Fruit fly (Drosophila melanogaster) whole organism, embryonic: ENCODE measurements around the gene CG43052.

Experiments
- CG11560 ChIP-seq: fragments of 200-800 bp; sonication (Bioruptor generic); IDR thresholded peaks from 3 replicates; pipeline ENCODE4 v1.3.6; 2022; ENCODE audit warnings: missing biosample characterization, missing genetic modification characterization
- CG13296 ChIP-seq: fragments of 200-800 bp; sonication (Bioruptor generic); optimal IDR thresholded peaks from 3 replicates; lab custom pipeline; 2018; ENCODE audit warnings: missing biosample characterization, mild to moderate bottlenecking, missing genetic modification characterization
- CG13424 ChIP-seq: fragments of 200-800 bp; sonication (Bioruptor generic); optimal IDR thresholded peaks from 2 replicates; lab custom pipeline; 2019; ENCODE audit warnings: missing biosample characterization, mild to moderate bottlenecking, missing genetic modification characterization, moderate library complexity
- CG15269 ChIP-seq: fragments of 200-800 bp; sonication (Bioruptor generic); optimal IDR thresholded peaks from 2 replicates; lab custom pipeline; 2018; ENCODE audit warnings: missing biosample characterization, mild to moderate bottlenecking, missing genetic modification characterization, moderate library complexity
- CG16813 ChIP-seq: fragments of 200-800 bp; sonication (Bioruptor generic); IDR thresholded peaks from 3 replicates; pipeline ENCODE4 v1.3.6; 2022; ENCODE audit warnings: missing biosample characterization, missing genetic modification characterization; ENCODE audit not compliant: partially characterized antibody
- CG17361 ChIP-seq: fragments of 200-800 bp; sonication (Bioruptor generic); IDR thresholded peaks from 3 replicates; pipeline ENCODE4 v1.3.6; 2022; ENCODE audit warnings: missing biosample characterization, missing genetic modification characterization
- CG17802 ChIP-seq: fragments of 200-800 bp; sonication (Bioruptor generic); optimal IDR thresholded peaks from 2 replicates; lab custom pipeline; 2018; ENCODE audit warnings: missing biosample characterization, mild to moderate bottlenecking, missing genetic modification characterization, moderate library complexity
- CG2678 ChIP-seq: fragments of 200-800 bp; sonication (Bioruptor generic); optimal IDR thresholded peaks from 3 replicates; lab custom pipeline; 2019; ENCODE audit warnings: missing biosample characterization, mild to moderate bottlenecking, missing genetic modification characterization, moderate library complexity
- CG2889 ChIP-seq: fragments of 200-800 bp; sonication (Bioruptor generic); IDR thresholded peaks from 3 replicates; pipeline ENCODE4 v1.3.6; 2022; ENCODE audit warnings: missing biosample characterization, missing genetic modification characterization
- CG31365 ChIP-seq: fragments of 200-800 bp; sonication (Bioruptor generic); optimal IDR thresholded peaks from 2 replicates; lab custom pipeline; 2018; ENCODE audit warnings: missing biosample characterization, mild to moderate bottlenecking, missing genetic modification characterization
- CG31441 ChIP-seq: fragments of 200-800 bp; sonication (Bioruptor generic); IDR thresholded peaks from 2 replicates; pipeline ENCODE4 v1.3.6; 2022; ENCODE audit warnings: missing biosample characterization, missing genetic modification characterization
- CG34422 ChIP-seq: fragments of 200-800 bp; sonication (Bioruptor generic); IDR thresholded peaks from 3 replicates; pipeline ENCODE4 v1.3.6; 2022; ENCODE audit warnings: missing biosample characterization, missing genetic modification characterization
- CG4328 ChIP-seq: fragments of 200-800 bp; sonication (Bioruptor generic); optimal IDR thresholded peaks from 3 replicates; lab custom pipeline; 2017; ENCODE audit warnings: missing biosample characterization, missing genetic modification reagents, missing genetic modification characterization
- CG5953 ChIP-seq: fragments of 200-800 bp; sonication (Bioruptor generic); IDR thresholded peaks from 2 replicates; pipeline ENCODE4 v1.3.6; 2022; ENCODE audit warnings: missing biosample characterization, missing genetic modification characterization
- CG7357 ChIP-seq: fragments of 200-800 bp; sonication (Bioruptor generic); IDR thresholded peaks from 3 replicates; pipeline ENCODE4 v1.3.6; 2022; ENCODE audit warnings: missing biosample characterization, missing genetic modification characterization
- CG7963 ChIP-seq: fragments of 200-800 bp; sonication (Bioruptor generic); IDR thresholded peaks from 3 replicates; pipeline ENCODE4 v1.3.6; 2022; ENCODE audit warnings: missing biosample characterization, missing genetic modification characterization; ENCODE audit not compliant: partially characterized antibody
- CG7987 ChIP-seq: fragments of 200-800 bp; sonication (Bioruptor generic); optimal IDR thresholded peaks from 2 replicates; lab custom pipeline; 2018; ENCODE audit warnings: missing biosample characterization, mild to moderate bottlenecking, missing genetic modification characterization, moderate library complexity
- CG8478 ChIP-seq: fragments of >200 bp; optimal IDR thresholded peaks from 2 replicates; lab custom pipeline; 2018
- CG9727 ChIP-seq: fragments of 200-800 bp; sonication (Bioruptor generic); optimal IDR thresholded peaks from 3 replicates; lab custom pipeline; 2017; ENCODE audit warnings: missing biosample characterization, mild to moderate bottlenecking, missing genetic modification characterization
- Deaf1 ChIP-seq: fragments of 200-800 bp; optimal IDR thresholded peaks from 3 replicates; lab custom pipeline; 2019; ENCODE audit warnings: missing biosample characterization, mild to moderate bottlenecking, missing genetic modification characterization, moderate library complexity
- Fer1 ChIP-seq: fragments of 200-800 bp; sonication (Bioruptor generic); optimal IDR thresholded peaks from 2 replicates; lab custom pipeline; 2017; ENCODE audit warnings: missing biosample characterization, mild to moderate bottlenecking, missing genetic modification characterization
- HLH3B ChIP-seq: fragments of 200-800 bp; sonication (Bioruptor generic); IDR thresholded peaks from 2 replicates; pipeline ENCODE4 v1.3.6; 2022; ENCODE audit warnings: missing biosample characterization, missing genetic modification characterization
- Hand ChIP-seq: fragments of 200-800 bp; sonication (Bioruptor generic); optimal IDR thresholded peaks from 2 replicates; lab custom pipeline; 2017; ENCODE audit warnings: mild to moderate bottlenecking, missing biosample characterization, missing genetic modification reagents, missing genetic modification characterization
- MBD-R2 ChIP-seq: fragments of 200-800 bp; sonication (Bioruptor generic); IDR thresholded peaks from 2 replicates; pipeline ENCODE4 v1.3.6; 2022; ENCODE audit warnings: missing biosample characterization, missing genetic modification characterization
- Nf-YA ChIP-seq: fragments of 200-800 bp; sonication (Bioruptor generic); IDR thresholded peaks from 2 replicates; pipeline ENCODE4 v1.3.6; 2022; ENCODE audit warnings: missing biosample characterization, missing genetic modification characterization
- NfI ChIP-seq: fragments of 200-800 bp; sonication (Bioruptor generic); optimal IDR thresholded peaks from 3 replicates; lab custom pipeline; 2018; ENCODE audit warnings: missing biosample characterization, mild to moderate bottlenecking, missing genetic modification characterization, moderate library complexity
- ab ChIP-seq: fragments of 200-800 bp; sonication (Bioruptor generic); optimal IDR thresholded peaks from 2 replicates; lab custom pipeline; 2016; ENCODE audit warnings: missing biosample characterization, missing genetic modification characterization
- btn ChIP-seq: fragments of 200-800 bp; sonication (Bioruptor generic); optimal IDR thresholded peaks from 2 replicates; lab custom pipeline; 2016; ENCODE audit warnings: missing biosample characterization, missing genetic modification characterization
- cato ChIP-seq: fragments of 200-800 bp; sonication (Bioruptor generic); optimal IDR thresholded peaks from 2 replicates; lab custom pipeline; 2016; ENCODE audit warnings: missing biosample characterization, missing genetic modification characterization, borderline replicate concordance
- chif ChIP-seq, 2 experiments: fragments of 200-800 bp; sonication (Bioruptor generic); optimal IDR thresholded peaks; 3 replicates each; lab custom pipeline; 2016; ENCODE audit warnings: missing biosample characterization in 2 of 2, missing genetic modification characterization in 2 of 2
- corto ChIP-seq: fragments of 200-800 bp; sonication (Bioruptor generic); optimal IDR thresholded peaks from 2 replicates; lab custom pipeline; 2016; ENCODE audit warnings: missing biosample characterization, mild to moderate bottlenecking, missing genetic modification characterization, moderate library complexity
- dysf ChIP-seq: fragments of 200-800 bp; sonication (Bioruptor generic); IDR thresholded peaks from 3 replicates; pipeline ENCODE4 v1.3.6; 2022; ENCODE audit warnings: missing biosample characterization, missing genetic modification characterization
- ems ChIP-seq: fragments of 200-800 bp; sonication (Bioruptor generic); optimal IDR thresholded peaks from 3 replicates; lab custom pipeline; 2016; ENCODE audit warnings: missing biosample characterization, missing genetic modification characterization
- fd102C ChIP-seq: fragments of 200-800 bp; sonication (Bioruptor generic); optimal IDR thresholded peaks from 2 replicates; lab custom pipeline; 2018; ENCODE audit warnings: missing biosample characterization, mild to moderate bottlenecking, missing genetic modification characterization, moderate library complexity
- gcm2 ChIP-seq: fragments of 200-800 bp; sonication (Bioruptor generic); optimal IDR thresholded peaks from 2 replicates; lab custom pipeline; 2016; ENCODE audit warnings: missing biosample characterization, missing genetic modification characterization
- ind ChIP-seq: fragments of 200-800 bp; sonication (Bioruptor generic); optimal IDR thresholded peaks from 3 replicates; lab custom pipeline; 2016; ENCODE audit warnings: missing biosample characterization, missing genetic modification characterization
- kah ChIP-seq: fragments of 200-800 bp; sonication (Bioruptor generic); optimal IDR thresholded peaks from 2 replicates; lab custom pipeline; 2018; ENCODE audit warnings: missing biosample characterization, mild to moderate bottlenecking, missing genetic modification characterization
- lbe ChIP-seq: fragments of 200-800 bp; sonication (Bioruptor generic); optimal IDR thresholded peaks from 2 replicates; lab custom pipeline; 2016; ENCODE audit warnings: missing biosample characterization, mild to moderate bottlenecking, missing genetic modification characterization
- maf-S ChIP-seq: fragments of 200-800 bp; sonication (Bioruptor generic); optimal IDR thresholded peaks from 2 replicates; lab custom pipeline; 2016; ENCODE audit warnings: missing biosample characterization, missing genetic modification characterization
- pan ChIP-seq, 4 experiments: fragments of >200 bp in 3 of 4; fragments of 200-800 bp in 1 of 4; sonication (Bioruptor generic) in 1 of 4; optimal IDR thresholded peaks in 3 of 4; IDR thresholded peaks in 1 of 4; 2 replicates each; pipeline versions ENCODE4 v1.3.6 to Lab custom; 2017 to 2022; ENCODE audit warnings: missing biosample characterization in 2 of 4, missing genetic modification characterization in 2 of 4, mixed read lengths in 1 of 4
- prd ChIP-seq, 3 experiments: fragments of >200 bp in 2 of 3; fragments of 200-800 bp in 1 of 3; sonication (Bioruptor generic) in 1 of 3; optimal IDR thresholded peaks in 2 of 3; IDR thresholded peaks in 1 of 3; 2 replicates in 2 of 3; 3 replicates in 1 of 3; pipeline versions ENCODE4 v1.3.6 to Lab custom; 2017 to 2022; ENCODE audit warnings: missing biosample characterization in 1 of 3, missing genetic modification characterization in 1 of 3
- sd ChIP-seq: fragments of 200-800 bp; sonication (Bioruptor generic); optimal IDR thresholded peaks from 3 replicates; lab custom pipeline; 2018; ENCODE audit warnings: missing biosample characterization, mild to moderate bottlenecking, missing genetic modification characterization, moderate library complexity
- sens ChIP-seq: fragments of 200-800 bp; sonication (Bioruptor generic); peaks from one replicate; lab custom pipeline; 2016; ENCODE audit warnings: missing biosample characterization, missing genetic modification characterization
- sisA ChIP-seq: fragments of 200-800 bp; sonication (Bioruptor generic); IDR thresholded peaks from 2 replicates; pipeline ENCODE4 v1.3.6; 2022; ENCODE audit warnings: missing biosample characterization, missing genetic modification characterization
- ssp ChIP-seq: fragments of 200-800 bp; sonication (Bioruptor generic); IDR thresholded peaks from 2 replicates; pipeline ENCODE4 v1.3.6; 2022; ENCODE audit warnings: missing biosample characterization, missing genetic modification characterization
- trem ChIP-seq: fragments of 200-800 bp; optimal IDR thresholded peaks from 3 replicates; lab custom pipeline; 2019; ENCODE audit warnings: missing biosample characterization, mild to moderate bottlenecking, missing genetic modification characterization, moderate library complexity
- trh ChIP-seq: fragments of 200-800 bp; sonication (Bioruptor generic); optimal IDR thresholded peaks from 2 replicates; lab custom pipeline; 2016; ENCODE audit warnings: missing biosample characterization, missing genetic modification characterization
- unpg ChIP-seq: fragments of 200-800 bp; sonication (Bioruptor generic); optimal IDR thresholded peaks from 3 replicates; lab custom pipeline; 2018; ENCODE audit warnings: missing biosample characterization, mild to moderate bottlenecking, missing genetic modification characterization, moderate library complexity

The CG43052 gene

DNA sequence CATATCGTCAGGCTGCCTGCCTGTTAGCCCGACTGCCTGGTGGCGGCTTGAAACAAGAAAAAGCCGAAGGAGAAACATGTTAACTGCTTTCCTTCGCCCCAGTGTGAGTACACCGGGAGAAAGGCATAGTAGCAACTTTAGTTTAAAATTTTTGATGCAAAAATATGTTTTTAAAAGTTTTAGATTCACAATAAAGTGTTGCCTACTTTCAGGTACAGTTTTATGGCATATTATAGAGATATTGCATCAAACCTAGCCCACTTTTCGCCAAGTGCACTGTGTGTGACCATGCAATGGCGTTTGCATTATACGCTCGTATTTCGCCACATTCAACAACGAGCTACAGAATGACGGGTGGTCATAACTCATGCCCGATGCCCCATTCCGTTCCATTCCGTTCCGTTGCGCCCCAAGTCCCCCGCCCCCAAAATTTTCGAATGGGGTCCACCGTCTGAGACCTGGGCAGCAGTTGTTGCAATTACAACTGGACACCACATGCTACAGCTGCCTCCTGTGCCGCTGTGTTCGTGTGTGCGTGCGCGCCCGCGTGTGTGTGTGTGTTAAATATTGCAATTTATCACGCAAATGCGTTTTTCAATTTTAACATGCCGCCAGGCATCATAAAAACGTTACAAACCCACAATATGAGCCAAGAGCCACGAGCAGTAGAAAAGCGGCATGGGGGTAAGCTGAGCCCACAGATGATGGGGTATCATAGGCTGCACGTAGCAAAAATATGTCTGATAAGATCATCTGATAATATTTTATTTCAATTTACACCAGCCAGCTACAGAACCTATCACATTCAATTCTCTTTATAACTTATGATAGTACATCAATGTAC, 18.3 kb downstream of the CG43052 start (continued):
- TF ChIP-seq CG31441 (peak; percentile 67), Nf-YA (GFP tag; lab: Robert Waterston, UW) (no peak), NfI (GFP tag; lab: Kevin White, UChicago) (no peak), cato (GFP tag; lab: Kevin White, UChicago) (peak; percentile 35), maf-S (no peak), CG7963 (GFP tag; lab: Robert Waterston, UW) (no peak), CG17802 (tag; lab: Kevin White, UChicago) (no peak), CG4328 (no peak), fd102C (GFP tag; lab: Kevin White, UChicago) (no peak), btn (no peak), sisA (GFP tag; lab: Robert Waterston, UW) (0 out of 2 replicates have a peak, but pooled peaks have one; percentile 12), CG31365 (no peak), CG17361 (GFP tag; lab: Robert Waterston, UW) (peak; percentile 57; the same call in 1 of the 3 replicates), MBD-R2 (GFP tag; lab: Robert Waterston, UW) (no peak), CG2678 (tag; lab: Kevin White, UChicago) (peak; percentile 7), sens (GFP tag; lab: Kevin White, UChicago) (peak; percentile 93), CG34422 (GFP tag; lab: Robert Waterston, UW) (peak; percentile 21; the same call in 1 of the 3 replicates), HLH3B (GFP tag; lab: Robert Waterston, UW) (no peak), Deaf1 (no peak), CG16813 (no peak), Fer1 (GFP tag; lab: Kevin White, UChicago) (no peak), CG7987 (GFP tag; lab: Kevin White, UChicago) (no peak), CG11560 (tag; lab: Robert Waterston, UW) (no peak), chif (GFP tag; optimal IDR thresholded peaks at IDR 0.05; lab: Kevin White, UChicago) (peak; percentile 45 to 52), ind (GFP tag; lab: Kevin White, UChicago) (no peak), trem (tag; lab: Kevin White, UChicago) (peak; percentile 1), trh (GFP tag; lab: Kevin White, UChicago) (no peak), sd (tag; lab: Kevin White, UChicago) (no peak), CG15269 (tag; lab: Kevin White, UChicago) (peak; percentile 26), CG5953 (no peak), Hand (GFP tag; lab: Kevin White, UChicago) (no peak), CG7357 (GFP tag; lab: Robert Waterston, UW) (no peak), CG9727 (peak; percentile 15), kah (no peak), CG8478 (no peak), gcm2 (GFP tag; lab: Kevin White, UChicago) (no peak), ab (no peak), pan (optimal IDR thresholded peaks at IDR 0.05; lab: Kevin White, UChicago) (no peak), pan (GFP tag; optimal IDR thresholded peaks at IDR 0.05 in 1 of 2, IDR thresholded peaks at IDR 0.05 in 1 of 2) (peak in 1 of 2 experiments; percentile 38), CG2889 (GFP tag; lab: Robert Waterston, UW) (0 out of 3 replicates have a peak, but pooled peaks have one; percentile 47), ssp (no peak), unpg (GFP tag; lab: Kevin White, UChicago) (peak; percentile 37), prd (optimal IDR thresholded peaks at IDR 0.05; lab: Kevin White, UChicago) (no peak), prd (GFP tag; IDR thresholded peaks at IDR 0.05; lab: Robert Waterston, UW) (peak; percentile 82), lbe (GFP tag; lab: Kevin White, UChicago) (peak; percentile 86), ems (GFP tag; lab: Kevin White, UChicago) (no peak), CG13296 (GFP tag; lab: Kevin White, UChicago) (no peak), CG13424 (tag; lab: Kevin White, UChicago) (peak; percentile 4), corto (GFP tag; lab: Kevin White, UChicago) (peak; percentile 91), dysf (GFP tag; lab: Robert Waterston, UW) (peak; percentile 35; the same call in 1 of the 3 replicates)
